Worm (Caenorhabditis elegans) whole organism, midembryonic: ENCODE measurements around the gene sto-3.

Experiments used
- T22C8.4 ChIP-seq: fragments of 200-800 bp; sonication (Bioruptor generic); IDR thresholded peaks from 2 replicates; pipeline ENCODE4 v1.3.6; 2022; ENCODE audit warnings: missing genetic modification characterization, missing compliant biosample characterization
- flt-1 ChIP-seq: fragments of 200-800 bp; sonication (Bioruptor generic); IDR thresholded peaks from 2 replicates; pipeline ENCODE4 v1.3.6; 2022; ENCODE audit warnings: missing genetic modification characterization, missing compliant biosample characterization
- klf-2 ChIP-seq: fragments of 200-800 bp; sonication (Bioruptor generic); conservative IDR thresholded peaks from 2 replicates; pipeline ENCODE4 v1.3.6; 2022; ENCODE audit warnings: missing genetic modification reagents, missing genetic modification characterization, missing compliant biosample characterization
- med-1 ChIP-seq: sonication (generic microtip); optimal IDR thresholded peaks from 2 replicates; lab custom pipeline; 2017; ENCODE audit warnings: missing genetic modification characterization, mild to moderate bottlenecking, missing compliant biosample characterization, antibody characterized with exemption, missing genetic modification reagents; ENCODE audit not compliant: insufficient read depth
- ref-1 ChIP-seq: fragments of 200-800 bp; sonication (Bioruptor generic); conservative IDR thresholded peaks from 2 replicates; pipeline ENCODE4 v1.3.6; 2022; ENCODE audit warnings: missing genetic modification reagents, missing genetic modification characterization, missing compliant biosample characterization

ce11 chrX:11617387-11617786 is 4.5 kb downstream of the sto-3 start, which contains the start of gene F52D10.4:
- TF ChIP-seq T22C8.4 (GFP tag; lab: Robert Waterston, UW) (no peak), klf-2 (GFP tag; lab: Robert Waterston, UW) (no peak), ref-1 (GFP tag; lab: Robert Waterston, UW) (no peak), med-1 (no peak), flt-1 (GFP tag; lab: Robert Waterston, UW) (no peak)
